Fruit fly (Drosophila melanogaster) whole organism, wandering third instar larva: ENCODE results near the gene Mlp84B.

Experiments
- Abd-B ChIP-seq: fragments of >200 bp; optimal IDR thresholded peaks from 2 replicates; lab custom pipeline; 2017; ENCODE audit warnings: missing biosample characterization, missing genetic modification characterization
- CG32264 ChIP-seq: fragments of 200-800 bp; sonication (Bioruptor generic); optimal IDR thresholded peaks from 2 replicates; lab custom pipeline; 2016; ENCODE audit warnings: missing biosample characterization, missing genetic modification characterization
- CG9705 ChIP-seq: fragments of 200-800 bp; sonication (Bioruptor generic); optimal IDR thresholded peaks from 2 replicates; lab custom pipeline; 2018; ENCODE audit warnings: missing biosample characterization, mild to moderate bottlenecking, missing genetic modification characterization
- CrebA ChIP-seq: fragments of 200-800 bp; sonication (Bioruptor generic); optimal IDR thresholded peaks from 2 replicates; lab custom pipeline; 2016; ENCODE audit warnings: missing biosample characterization, mild to moderate bottlenecking, missing genetic modification characterization, borderline replicate concordance
- Dif ChIP-seq: fragments of 200-275, 200-300 bp; sonication (Bioruptor generic); optimal IDR thresholded peaks from 2 replicates; lab custom pipeline; 2018; ENCODE audit warnings: missing biosample characterization, missing genetic modification characterization; ENCODE audit not compliant: partially characterized antibody
- GATAd ChIP-seq: sonication (Bioruptor generic); optimal IDR thresholded peaks from 2 replicates; lab custom pipeline; 2016; ENCODE audit warnings: missing biosample characterization, missing genetic modification characterization
- Hnf4 ChIP-seq: fragments of 200-800 bp; sonication (Bioruptor generic); optimal IDR thresholded peaks from 2 replicates; lab custom pipeline; 2016; ENCODE audit warnings: missing biosample characterization, mild to moderate bottlenecking, missing genetic modification characterization
- Hr78 ChIP-seq: fragments of >200 bp; optimal IDR thresholded peaks from 2 replicates; lab custom pipeline; 2017; ENCODE audit warnings: missing biosample characterization, missing genetic modification characterization
- Jra ChIP-seq: sonication (Bioruptor generic); optimal IDR thresholded peaks from 2 replicates; lab custom pipeline; 2016; ENCODE audit warnings: missing biosample characterization, missing genetic modification characterization
- Mio ChIP-seq: sonication (Bioruptor generic); optimal IDR thresholded peaks from 2 replicates; lab custom pipeline; 2016; ENCODE audit warnings: missing biosample characterization, missing genetic modification characterization
- Myc ChIP-seq: fragments of >200 bp; optimal IDR thresholded peaks from 2 replicates; lab custom pipeline; 2017
- N ChIP-seq: fragments of >200 bp; optimal IDR thresholded peaks from 2 replicates; lab custom pipeline; 2018; ENCODE audit warnings: missing biosample characterization, missing external identifiers, missing genetic modification characterization
- Rel ChIP-seq, 2 experiments: fragments of 200-800 bp; sonication (Bioruptor generic) in 1 of 2; optimal IDR thresholded peaks; 2 replicates in 1 of 2; 3 replicates in 1 of 2; lab custom pipeline; 2016 to 2019; ENCODE audit warnings: mild to moderate bottlenecking in 2 of 2, missing biosample characterization in 2 of 2, missing genetic modification characterization in 2 of 2, moderate library complexity in 1 of 2
- Sp1 ChIP-seq: fragments of 200-800 bp; sonication (Bioruptor generic); optimal IDR thresholded peaks from 3 replicates; lab custom pipeline; 2019; ENCODE audit warnings: missing biosample characterization, mild to moderate bottlenecking, missing genetic modification characterization, moderate library complexity
- Vsx2 ChIP-seq: fragments of 200-300, 225-300 bp; sonication (Bioruptor generic); optimal IDR thresholded peaks from 2 replicates; lab custom pipeline; 2018; ENCODE audit warnings: missing biosample characterization, missing genetic modification characterization; ENCODE audit not compliant: partially characterized antibody
- dl ChIP-seq, 2 experiments: fragments of 175-275, 200-275 bp in 1 of 2; fragments of 200-275 bp in 1 of 2; sonication (Bioruptor generic); optimal IDR thresholded peaks; lab custom pipeline; 2018; ENCODE audit warnings: mild to moderate bottlenecking in 2 of 2, missing biosample characterization in 2 of 2, missing genetic modification characterization in 2 of 2, moderate library complexity in 2 of 2; ENCODE audit not compliant: partially characterized antibody in 2 of 2, insufficient read depth in 1 of 2
- dmrt93B ChIP-seq: fragments of 200-800 bp; sonication (Bioruptor generic); optimal IDR thresholded peaks from 2 replicates; lab custom pipeline; 2018; ENCODE audit warnings: missing biosample characterization, mild to moderate bottlenecking, missing genetic modification characterization
- dsf ChIP-seq: sonication (Bioruptor generic); optimal IDR thresholded peaks from 2 replicates; lab custom pipeline; 2016; ENCODE audit warnings: missing biosample characterization, missing genetic modification characterization, borderline replicate concordance
- foxo ChIP-seq, 2 experiments: fragments of 200-800 bp; sonication (Bioruptor generic); optimal IDR thresholded peaks; 2 replicates in 1 of 2; 3 replicates in 1 of 2; lab custom pipeline; 2016 to 2017; ENCODE audit warnings: missing biosample characterization in 2 of 2, missing genetic modification characterization in 2 of 2
- h ChIP-seq: fragments of 200-800 bp; sonication (Bioruptor generic); optimal IDR thresholded peaks from 3 replicates; lab custom pipeline; 2016; ENCODE audit warnings: missing biosample characterization, mild to moderate bottlenecking, missing genetic modification characterization
- jim ChIP-seq: fragments of 175-275, 200-325 bp; sonication (Bioruptor generic); optimal IDR thresholded peaks from 2 replicates; lab custom pipeline; 2016; ENCODE audit warnings: missing biosample characterization, mild to moderate bottlenecking, missing genetic modification characterization
- pan ChIP-seq: fragments of >200 bp; optimal IDR thresholded peaks from 2 replicates; lab custom pipeline; 2017
- psq ChIP-seq: fragments of 200-800 bp; sonication (Bioruptor generic); optimal IDR thresholded peaks from 3 replicates; lab custom pipeline; 2017; ENCODE audit warnings: missing biosample characterization, mild to moderate bottlenecking, missing genetic modification characterization, moderate library complexity
- rgr ChIP-seq: fragments of 200-800 bp; sonication (Bioruptor generic); optimal IDR thresholded peaks from 3 replicates; lab custom pipeline; 2016; ENCODE audit warnings: missing biosample characterization, mild to moderate bottlenecking, missing genetic modification characterization
- sage ChIP-seq: fragments of 200-800 bp; sonication (Bioruptor generic); optimal IDR thresholded peaks from 2 replicates; lab custom pipeline; 2016; ENCODE audit warnings: missing biosample characterization, mild to moderate bottlenecking, missing genetic modification characterization
- sv ChIP-seq: fragments of 200-800 bp; sonication (Bioruptor generic); optimal IDR thresholded peaks from 3 replicates; lab custom pipeline; 2016; ENCODE audit warnings: missing biosample characterization, missing genetic modification characterization
- usp ChIP-seq: fragments of >200 bp; optimal IDR thresholded peaks from 2 replicates; lab custom pipeline; 2017; ENCODE audit warnings: missing biosample characterization, missing genetic modification characterization

Gene Mlp84B

DNA sequence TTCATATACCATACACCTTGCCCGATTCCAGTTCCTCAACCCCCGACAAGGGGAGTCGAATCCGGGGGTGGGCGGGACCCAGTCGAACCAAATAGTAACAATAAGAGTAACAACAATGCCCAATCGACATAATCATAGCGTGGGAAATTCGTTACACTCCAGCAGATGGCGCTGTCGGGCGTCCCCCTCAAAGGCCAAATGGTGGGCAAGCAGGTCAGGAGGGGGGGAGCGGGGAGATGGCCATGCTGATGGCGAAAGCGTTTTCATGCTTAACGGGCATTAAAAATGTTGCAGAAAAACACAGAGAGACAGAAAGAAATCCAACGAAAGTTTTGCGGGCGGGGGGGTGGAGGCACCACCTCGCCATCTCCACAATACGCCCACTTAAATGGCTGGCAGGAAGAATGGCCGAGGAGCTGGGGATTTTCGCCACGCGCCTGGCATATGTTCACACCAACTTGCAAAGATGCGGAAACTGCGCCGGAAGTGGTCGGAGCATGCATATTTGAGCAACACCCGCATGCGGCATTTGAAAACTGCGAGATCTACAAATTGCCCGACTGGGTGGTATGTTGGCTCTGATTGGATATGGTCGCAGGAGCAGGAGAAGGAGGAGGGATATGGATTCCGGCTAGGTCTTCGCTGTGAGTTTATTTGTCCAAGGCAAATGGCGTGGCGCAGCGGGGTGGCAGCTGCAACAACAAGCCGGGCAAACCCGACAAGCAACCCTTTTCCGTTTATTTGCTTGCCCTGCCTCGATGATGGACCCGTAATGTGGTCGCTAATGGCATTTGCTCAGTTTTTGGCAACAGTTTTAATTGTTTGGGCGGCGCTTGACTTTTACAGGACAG, 21.9 kb upstream of the Mlp84B start:
- TF ChIP-seq Sp1 (no peak), Vsx2 (GFP tag; lab: Kevin White, UChicago) (no peak), psq (no peak)
- TF ChIP-seq, all 38 proteins: peak for 0

DNA sequence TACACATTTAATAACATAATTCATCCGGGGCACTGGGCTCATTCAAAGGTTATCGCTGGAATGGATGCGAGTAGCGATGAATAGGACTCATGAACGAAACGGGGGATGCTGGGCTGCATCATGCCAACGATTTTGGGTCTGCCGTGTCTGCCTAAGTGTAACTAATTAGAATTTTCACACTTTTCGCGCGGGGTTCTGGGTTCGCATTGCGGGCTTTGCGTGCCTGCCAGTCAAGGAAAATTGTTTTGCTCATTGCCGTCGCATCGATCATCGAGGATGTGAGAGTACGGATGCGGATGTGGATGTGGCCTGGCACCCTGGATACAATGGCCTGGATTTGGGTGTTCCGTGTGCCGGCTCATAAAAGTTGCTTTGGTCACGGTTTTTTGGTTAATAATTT, 20.5 kb upstream of the Mlp84B start:
- TF ChIP-seq foxo (GFP tag; optimal IDR thresholded peaks at IDR 0.05; lab: Kevin White, UChicago) (no peak), Hnf4 (GFP tag; lab: Kevin White, UChicago) (no peak), N (GFP tag; lab: Kevin White, UChicago) (no peak), GATAd (GFP tag; lab: Kevin White, UChicago) (no peak), psq (no peak), rgr (GFP tag; lab: Kevin White, UChicago) (no peak), Myc (lab: Kevin White, UChicago) (no peak), sage (GFP tag; lab: Kevin White, UChicago) (no peak), dl (GFP tag; optimal IDR thresholded peaks at IDR 0.05; lab: Kevin White, UChicago; ENCODE audit: insufficient read depth in 1 of 2, partially characterized antibody in 2 of 2) (no peak), Dif (GFP tag; lab: Kevin White, UChicago) (no peak), Sp1 (no peak), Vsx2 (GFP tag; lab: Kevin White, UChicago) (no peak)

DNA sequence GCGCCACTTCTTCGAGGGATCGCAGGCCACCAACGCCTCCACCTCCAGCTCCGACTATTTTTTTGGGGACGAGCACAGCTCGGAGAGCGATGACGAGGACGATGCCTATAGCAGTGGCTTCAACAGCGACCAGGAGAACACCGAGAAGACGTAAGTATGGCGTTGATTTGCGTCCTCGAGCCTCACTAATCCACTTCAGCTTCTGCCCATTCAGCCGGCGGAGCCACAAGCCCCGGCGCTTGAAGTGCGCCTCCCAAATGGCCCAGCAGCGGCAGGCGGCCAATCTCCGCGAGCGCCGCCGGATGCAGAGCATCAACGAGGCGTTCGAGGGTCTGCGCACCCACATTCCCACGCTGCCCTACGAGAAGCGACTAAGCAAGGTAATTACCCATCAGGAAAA, 19.7 kb upstream of the Mlp84B start:
- no peak for TF ChIP-seq jim
- no peak for TF ChIP-seq pan (lab: Kevin White, UChicago)
- TF ChIP-seq Jra (GFP tag; lab: Kevin White, UChicago): no peak
- TF ChIP-seq CG9705 (GFP tag; lab: Kevin White, UChicago): no peak
- TF ChIP-seq Mio: no peak
- no peak for TF ChIP-seq usp (GFP tag; lab: Kevin White, UChicago)
- no peak for TF ChIP-seq h (GFP tag; lab: Kevin White, UChicago)
- TF ChIP-seq Vsx2 (GFP tag; lab: Kevin White, UChicago): no peak
- TF ChIP-seq sv (GFP tag; lab: Kevin White, UChicago): no peak
- TF ChIP-seq Sp1: no peak
- TF ChIP-seq rgr (GFP tag; lab: Kevin White, UChicago): no peak
- TF ChIP-seq CG32264 (GFP tag; lab: Kevin White, UChicago): no peak

dm6 chr3R:7135881-7136280, 18.3 kb upstream of the Mlp84B start, which contains the start of gene Fer1:
Gene Fer1 (plus strand): TSS chr3R:7136206.
- no peak for TF ChIP-seq CG32264 (GFP tag; lab: Kevin White, UChicago)
- TF ChIP-seq dsf (GFP tag; lab: Kevin White, UChicago): no peak
- no peak for TF ChIP-seq foxo (GFP tag; optimal IDR thresholded peaks at IDR 0.05; lab: Kevin White, UChicago)
- no peak for TF ChIP-seq rgr (GFP tag; lab: Kevin White, UChicago)
- TF ChIP-seq dmrt93B (GFP tag; lab: Kevin White, UChicago): no peak
- TF ChIP-seq Dif (GFP tag; lab: Kevin White, UChicago): no peak
- TF ChIP-seq, all 38 proteins: peak for 0

DNA sequence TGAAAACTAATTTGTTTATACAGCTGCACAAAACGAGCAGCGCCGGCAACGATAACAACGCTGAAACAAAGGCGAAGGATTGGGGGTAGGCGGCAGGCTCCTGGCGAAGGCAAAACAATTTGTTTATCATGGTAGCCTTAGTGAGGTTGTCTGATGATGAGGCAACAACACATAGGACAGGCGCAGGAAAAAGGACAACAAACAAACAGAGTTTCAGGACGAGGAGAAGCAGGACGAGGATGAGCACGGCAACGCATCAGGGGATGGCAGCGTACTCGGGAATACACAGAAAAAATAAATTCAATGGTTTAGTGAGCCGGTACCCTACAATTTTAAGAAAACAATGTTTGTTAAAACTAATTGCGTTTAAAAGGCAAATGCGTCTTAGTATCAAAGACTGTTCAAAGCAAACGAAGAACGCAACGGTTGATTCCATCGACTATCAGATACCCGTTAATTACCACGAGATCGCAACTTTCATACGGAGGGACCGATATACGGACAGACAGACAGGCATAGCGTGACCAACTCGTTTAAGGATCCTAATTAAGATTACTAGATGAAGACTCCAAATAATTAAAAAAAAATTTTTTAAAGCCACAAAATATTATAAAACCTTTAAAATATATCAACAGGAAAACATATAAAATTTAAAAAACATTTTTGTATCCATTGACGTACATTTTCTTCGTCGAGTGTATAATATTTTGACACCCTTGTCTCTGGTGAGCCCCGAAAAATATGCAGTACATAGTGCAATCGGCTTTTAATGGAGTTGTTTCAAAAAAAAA, 17.4 kb upstream of the Mlp84B start:
- TF ChIP-seq h (GFP tag; lab: Kevin White, UChicago) (no peak), sv (GFP tag; lab: Kevin White, UChicago) (no peak), CrebA (no peak), Rel (GFP tag; optimal IDR thresholded peaks at IDR 0.05; lab: Kevin White, UChicago) (no peak), Rel (tag; optimal IDR thresholded peaks at IDR 0.05; lab: Kevin White, UChicago) (no peak), psq (no peak), Abd-B (GFP tag; lab: Kevin White, UChicago) (no peak), Hr78 (no peak), Myc (lab: Kevin White, UChicago) (no peak), pan (lab: Kevin White, UChicago) (no peak), dmrt93B (GFP tag; lab: Kevin White, UChicago) (no peak)
